Worm (Caenorhabditis elegans): ENCODE data around the gene R02D5.1.

ce11 chrV:14474099-14474498 lies 34.0 kb upstream of the R02D5.1 start, which contains the start of gene clec-56:
- TF ChIP-seq nhr-76 (tag; optimal IDR thresholded peaks at IDR 0.05) (no peak), ztf-11 (tag; optimal IDR thresholded peaks at IDR 0.05) (no peak), elt-1 (tag; optimal IDR thresholded peaks at IDR 0.05) (no peak), skn-1 (tag; optimal IDR thresholded peaks at IDR 0.05) (no peak)
